Fruit fly (Drosophila melanogaster): ENCODE data around the gene Zw10.

DNA sequence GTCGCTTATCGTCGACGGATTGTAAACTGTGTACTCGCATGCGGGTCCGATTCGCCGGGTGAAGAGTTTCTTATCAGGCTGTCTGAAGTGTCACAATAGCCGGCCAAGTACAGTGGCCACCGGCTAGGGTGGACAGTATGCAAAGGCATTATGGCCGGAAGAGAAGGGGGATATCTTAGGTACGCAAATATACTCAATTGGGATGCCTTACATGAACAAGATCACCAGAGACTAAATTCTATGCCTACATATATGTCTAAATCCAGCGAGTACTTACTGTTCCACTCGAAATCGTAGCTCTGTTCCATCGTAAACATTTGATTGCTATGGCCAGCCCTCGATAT lies 10.3 kb upstream of the Zw10 start:
- TF ChIP-seq insv (optimal IDR thresholded peaks at IDR 0.05) (no peak), ttk (optimal IDR thresholded peaks at IDR 0.05) (no peak), Myc (optimal IDR thresholded peaks at IDR 0.05) (no peak), psq (optimal IDR thresholded peaks at IDR 0.05) (no peak), h (optimal IDR thresholded peaks at IDR 0.05) (no peak)

All from Kc167 (cell line).